Fruit fly (Drosophila melanogaster) whole organism, wandering third instar larva: ENCODE measurements around the gene CG14777.
A peak's percentile ranks its signal among the peaks of the same experiment; 100 is the strongest.

Source experiments
- Abd-B ChIP-seq: fragments of >200 bp; optimal IDR thresholded peaks from 2 replicates; lab custom pipeline; 2017; ENCODE audit warnings: missing biosample characterization, missing genetic modification characterization
- CG32264 ChIP-seq: fragments of 200-800 bp; sonication (Bioruptor generic); optimal IDR thresholded peaks from 2 replicates; lab custom pipeline; 2016; ENCODE audit warnings: missing biosample characterization, missing genetic modification characterization
- CG9705 ChIP-seq: fragments of 200-800 bp; sonication (Bioruptor generic); optimal IDR thresholded peaks from 2 replicates; lab custom pipeline; 2018; ENCODE audit warnings: missing biosample characterization, mild to moderate bottlenecking, missing genetic modification characterization
- CrebA ChIP-seq: fragments of 200-800 bp; sonication (Bioruptor generic); optimal IDR thresholded peaks from 2 replicates; lab custom pipeline; 2016; ENCODE audit warnings: missing biosample characterization, mild to moderate bottlenecking, missing genetic modification characterization, borderline replicate concordance
- Dif ChIP-seq: fragments of 200-275, 200-300 bp; sonication (Bioruptor generic); optimal IDR thresholded peaks from 2 replicates; lab custom pipeline; 2018; ENCODE audit warnings: missing biosample characterization, missing genetic modification characterization; ENCODE audit not compliant: partially characterized antibody
- GATAd ChIP-seq: sonication (Bioruptor generic); optimal IDR thresholded peaks from 2 replicates; lab custom pipeline; 2016; ENCODE audit warnings: missing biosample characterization, missing genetic modification characterization
- HLH106 ChIP-seq: fragments of 200-800 bp; optimal IDR thresholded peaks from 3 replicates; lab custom pipeline; 2019; ENCODE audit warnings: missing biosample characterization, mild to moderate bottlenecking, missing genetic modification characterization, moderate library complexity
- Hnf4 ChIP-seq: fragments of 200-800 bp; sonication (Bioruptor generic); optimal IDR thresholded peaks from 2 replicates; lab custom pipeline; 2016; ENCODE audit warnings: missing biosample characterization, mild to moderate bottlenecking, missing genetic modification characterization
- Hr78 ChIP-seq: fragments of >200 bp; optimal IDR thresholded peaks from 2 replicates; lab custom pipeline; 2017; ENCODE audit warnings: missing biosample characterization, missing genetic modification characterization
- Hr83 ChIP-seq: fragments of 200-300 bp; sonication (Bioruptor generic); optimal IDR thresholded peaks from 2 replicates; lab custom pipeline; 2016; ENCODE audit warnings: missing biosample characterization, mild to moderate bottlenecking, missing genetic modification characterization, moderate library complexity; ENCODE audit not compliant: poor library complexity, severe bottlenecking
- Jra ChIP-seq: sonication (Bioruptor generic); optimal IDR thresholded peaks from 2 replicates; lab custom pipeline; 2016; ENCODE audit warnings: missing biosample characterization, missing genetic modification characterization
- Mio ChIP-seq: sonication (Bioruptor generic); optimal IDR thresholded peaks from 2 replicates; lab custom pipeline; 2016; ENCODE audit warnings: missing biosample characterization, missing genetic modification characterization
- Myc ChIP-seq: fragments of >200 bp; optimal IDR thresholded peaks from 2 replicates; lab custom pipeline; 2017
- OdsH ChIP-seq: fragments of 200-800 bp; sonication (Bioruptor generic); optimal IDR thresholded peaks from 2 replicates; lab custom pipeline; 2016; ENCODE audit warnings: missing biosample characterization, mild to moderate bottlenecking, missing genetic modification characterization
- Rel ChIP-seq, 2 experiments: fragments of 200-800 bp; sonication (Bioruptor generic) in 1 of 2; optimal IDR thresholded peaks; 2 replicates in 1 of 2; 3 replicates in 1 of 2; lab custom pipeline; 2016 to 2019; ENCODE audit warnings: mild to moderate bottlenecking in 2 of 2, missing biosample characterization in 2 of 2, missing genetic modification characterization in 2 of 2, moderate library complexity in 1 of 2
- Sp1 ChIP-seq: fragments of 200-800 bp; sonication (Bioruptor generic); optimal IDR thresholded peaks from 3 replicates; lab custom pipeline; 2019; ENCODE audit warnings: missing biosample characterization, mild to moderate bottlenecking, missing genetic modification characterization, moderate library complexity
- Vsx2 ChIP-seq: fragments of 200-300, 225-300 bp; sonication (Bioruptor generic); optimal IDR thresholded peaks from 2 replicates; lab custom pipeline; 2018; ENCODE audit warnings: missing biosample characterization, missing genetic modification characterization; ENCODE audit not compliant: partially characterized antibody
- br ChIP-seq: fragments of 200-800 bp; sonication (Bioruptor generic); optimal IDR thresholded peaks from 2 replicates; lab custom pipeline; 2016; ENCODE audit warnings: missing biosample characterization, missing genetic modification characterization
- brk ChIP-seq: fragments of 200-800 bp; sonication (Bioruptor generic); optimal IDR thresholded peaks from 2 replicates; lab custom pipeline; 2016; ENCODE audit warnings: missing biosample characterization, mild to moderate bottlenecking, missing genetic modification characterization
- dl ChIP-seq, 2 experiments: fragments of 175-275, 200-275 bp in 1 of 2; fragments of 200-275 bp in 1 of 2; sonication (Bioruptor generic); optimal IDR thresholded peaks; lab custom pipeline; 2018; ENCODE audit warnings: mild to moderate bottlenecking in 2 of 2, missing biosample characterization in 2 of 2, missing genetic modification characterization in 2 of 2, moderate library complexity in 2 of 2; ENCODE audit not compliant: partially characterized antibody in 2 of 2, insufficient read depth in 1 of 2
- dmrt93B ChIP-seq: fragments of 200-800 bp; sonication (Bioruptor generic); optimal IDR thresholded peaks from 2 replicates; lab custom pipeline; 2018; ENCODE audit warnings: missing biosample characterization, mild to moderate bottlenecking, missing genetic modification characterization
- dsf ChIP-seq: sonication (Bioruptor generic); optimal IDR thresholded peaks from 2 replicates; lab custom pipeline; 2016; ENCODE audit warnings: missing biosample characterization, missing genetic modification characterization, borderline replicate concordance
- ey ChIP-seq: fragments of 200-800 bp; sonication (Bioruptor generic); optimal IDR thresholded peaks from 2 replicates; lab custom pipeline; 2016; ENCODE audit warnings: missing biosample characterization, missing genetic modification characterization
- foxo ChIP-seq, 2 experiments: fragments of 200-800 bp; sonication (Bioruptor generic); optimal IDR thresholded peaks; 2 replicates in 1 of 2; 3 replicates in 1 of 2; lab custom pipeline; 2016 to 2017; ENCODE audit warnings: missing biosample characterization in 2 of 2, missing genetic modification characterization in 2 of 2
- fru ChIP-seq: fragments of 200-800 bp; sonication (Bioruptor generic); optimal IDR thresholded peaks from 3 replicates; lab custom pipeline; 2016; ENCODE audit warnings: missing biosample characterization, mild to moderate bottlenecking, missing genetic modification characterization
- h ChIP-seq: fragments of 200-800 bp; sonication (Bioruptor generic); optimal IDR thresholded peaks from 3 replicates; lab custom pipeline; 2016; ENCODE audit warnings: missing biosample characterization, mild to moderate bottlenecking, missing genetic modification characterization
- jim ChIP-seq: fragments of 175-275, 200-325 bp; sonication (Bioruptor generic); optimal IDR thresholded peaks from 2 replicates; lab custom pipeline; 2016; ENCODE audit warnings: missing biosample characterization, mild to moderate bottlenecking, missing genetic modification characterization
- lola ChIP-seq: fragments of >200 bp; optimal IDR thresholded peaks from 2 replicates; lab custom pipeline; 2017; ENCODE audit warnings: missing biosample characterization, missing genetic modification characterization
- pan ChIP-seq: fragments of >200 bp; optimal IDR thresholded peaks from 2 replicates; lab custom pipeline; 2017
- psq ChIP-seq: fragments of 200-800 bp; sonication (Bioruptor generic); optimal IDR thresholded peaks from 3 replicates; lab custom pipeline; 2017; ENCODE audit warnings: missing biosample characterization, mild to moderate bottlenecking, missing genetic modification characterization, moderate library complexity
- rgr ChIP-seq: fragments of 200-800 bp; sonication (Bioruptor generic); optimal IDR thresholded peaks from 3 replicates; lab custom pipeline; 2016; ENCODE audit warnings: missing biosample characterization, mild to moderate bottlenecking, missing genetic modification characterization
- sv ChIP-seq: fragments of 200-800 bp; sonication (Bioruptor generic); optimal IDR thresholded peaks from 3 replicates; lab custom pipeline; 2016; ENCODE audit warnings: missing biosample characterization, missing genetic modification characterization
- tai ChIP-seq: sonication (Bioruptor generic); optimal IDR thresholded peaks from 2 replicates; lab custom pipeline; 2016; ENCODE audit warnings: missing biosample characterization, missing genetic modification characterization
- usp ChIP-seq: fragments of >200 bp; optimal IDR thresholded peaks from 2 replicates; lab custom pipeline; 2017; ENCODE audit warnings: missing biosample characterization, missing genetic modification characterization
- woc ChIP-seq: sonication (Bioruptor generic); optimal IDR thresholded peaks from 2 replicates; lab custom pipeline; 2016; ENCODE audit warnings: missing biosample characterization, mild to moderate bottlenecking, missing genetic modification characterization

Gene CG14777

DNA sequence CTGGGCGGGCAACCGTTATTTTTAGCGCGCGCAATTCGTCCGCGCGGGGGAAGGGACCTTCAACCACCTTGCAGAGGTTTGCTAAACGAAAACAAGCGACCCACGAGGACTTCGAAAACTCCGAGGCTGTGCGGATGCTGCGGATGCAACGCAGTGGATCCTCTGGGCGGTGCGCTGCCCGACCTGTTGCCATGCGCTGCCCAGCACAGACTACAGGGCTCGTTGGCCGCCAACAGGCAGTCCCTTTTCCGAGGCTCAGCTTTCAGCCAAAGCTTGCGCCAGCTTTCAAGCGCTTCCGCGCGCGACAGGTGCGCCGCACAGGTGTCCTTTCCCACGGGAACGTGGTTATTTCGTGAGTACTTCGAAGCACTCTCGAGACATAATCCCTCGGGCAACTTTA, 10.5 kb downstream of the CG14777 start:
- TF ChIP-seq GATAd (GFP tag; lab: Kevin White, UChicago): no peak
- no peak for TF ChIP-seq h (GFP tag; lab: Kevin White, UChicago)
- TF ChIP-seq lola: no peak
- no peak for TF ChIP-seq jim (GFP tag; lab: Kevin White, UChicago)
- TF ChIP-seq HLH106 (tag; lab: Kevin White, UChicago): no peak
- TF ChIP-seq, all 38 proteins: peak for 0

DNA sequence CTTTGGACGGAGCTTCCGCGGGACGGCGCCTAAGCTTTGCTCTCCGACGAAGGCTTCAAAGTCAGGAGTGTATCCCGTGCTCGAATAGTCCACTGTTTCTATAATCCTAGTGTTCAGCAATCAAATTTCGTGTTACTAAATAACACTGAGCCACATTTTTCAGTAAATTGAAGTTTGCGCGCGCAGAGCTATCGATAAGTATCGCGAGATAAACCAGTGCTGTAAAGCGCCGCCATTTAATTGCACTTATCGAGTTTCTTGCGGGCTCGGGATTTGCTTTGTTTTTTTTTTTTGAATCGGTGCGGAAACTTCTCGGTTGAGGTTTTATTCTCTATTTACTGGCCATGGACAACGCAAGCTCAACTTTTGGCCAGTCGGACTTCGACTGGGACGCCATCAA, 10.9 kb downstream of the CG14777 start, which contains the start of the genes Rab27 and mei-38:
Gene Rab27, minus strand, starts transcription at position 127 of the 400 bp plus-strand sequence.
Gene mei-38, plus strand, starts transcription at position 216 of the 400 bp plus-strand sequence.
- peak; percentile 43 for TF ChIP-seq Hr83 (GFP tag; lab: Kevin White, UChicago)
- peak in 1 of 2 experiments; percentile 39 for TF ChIP-seq foxo (GFP tag; optimal IDR thresholded peaks at IDR 0.05; lab: Kevin White, UChicago)
- peak; percentile 30 for TF ChIP-seq fru
- TF ChIP-seq br (GFP tag; lab: Kevin White, UChicago): peak; percentile 42
- peak; percentile 3 for TF ChIP-seq psq (GFP tag; lab: Kevin White, UChicago)
- TF ChIP-seq rgr (GFP tag; lab: Kevin White, UChicago): peak; percentile 48
- TF ChIP-seq h (GFP tag; lab: Kevin White, UChicago): peak; percentile 50
- TF ChIP-seq Dif: no peak
- peak; percentile 17 for TF ChIP-seq Myc (lab: Kevin White, UChicago)
- TF ChIP-seq Abd-B: no peak
- no peak for TF ChIP-seq Jra

DNA sequence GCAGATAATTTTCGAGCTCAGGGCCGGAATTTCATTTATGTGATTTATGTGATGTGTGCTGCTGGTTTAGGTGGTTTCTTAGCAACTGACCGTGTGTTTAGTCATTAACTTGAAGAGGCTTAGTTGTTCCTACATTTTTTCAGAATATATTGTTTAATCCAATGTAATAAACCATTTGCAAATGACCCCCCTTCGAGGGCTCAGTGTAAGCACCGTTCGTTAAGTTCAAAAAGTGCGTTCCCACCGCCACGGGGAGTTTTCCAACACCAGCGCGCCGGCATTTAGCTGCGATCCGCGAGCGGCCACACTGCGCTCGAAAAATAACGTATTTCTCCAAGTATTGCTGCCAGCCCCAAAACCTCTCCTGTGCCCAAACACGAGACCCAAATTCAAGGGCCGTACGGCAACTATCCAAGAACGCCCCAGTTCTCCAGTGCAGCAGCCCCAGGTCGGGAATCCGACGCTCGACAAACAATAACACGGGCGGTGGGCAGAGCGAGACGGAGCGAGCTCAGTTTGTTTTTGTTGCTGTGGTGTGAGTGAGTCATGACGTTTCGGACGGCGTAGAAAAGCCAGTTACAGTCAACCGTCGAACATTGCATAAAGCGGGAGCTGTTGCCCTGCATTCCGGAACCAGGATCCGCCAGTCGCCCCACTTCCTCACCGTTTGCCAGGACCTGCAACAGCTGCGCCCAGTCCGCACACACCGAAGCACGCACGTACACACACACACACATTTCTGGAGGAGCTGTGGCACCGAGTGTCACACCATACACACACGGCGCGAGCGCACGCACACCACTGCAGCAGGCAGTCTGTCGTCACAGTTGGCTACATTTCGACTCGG, 12.6 kb downstream of the CG14777 start, which contains the start of gene rush:
Gene rush, plus strand, starts transcription at position 277 of the 847 bp plus-strand sequence.
- no peak for TF ChIP-seq Mio
- no peak for TF ChIP-seq dl (GFP tag; optimal IDR thresholded peaks at IDR 0.05; lab: Kevin White, UChicago; ENCODE audit: insufficient read depth in 1 of 2, partially characterized antibody in 2 of 2)
- TF ChIP-seq psq (GFP tag; lab: Kevin White, UChicago): no peak
- TF ChIP-seq foxo (GFP tag; optimal IDR thresholded peaks at IDR 0.05; lab: Kevin White, UChicago): peak in 1 of 2 experiments; percentile 57
- peak; percentile 23 for TF ChIP-seq br (GFP tag; lab: Kevin White, UChicago)
- TF ChIP-seq brk (GFP tag; lab: Kevin White, UChicago): no peak
- no peak for TF ChIP-seq Vsx2 (GFP tag; lab: Kevin White, UChicago)
- no peak for TF ChIP-seq CrebA (GFP tag; lab: Kevin White, UChicago)
- TF ChIP-seq Abd-B: no peak
- TF ChIP-seq OdsH (GFP tag; lab: Kevin White, UChicago): no peak
- no peak for TF ChIP-seq Dif
- peak; percentile 9 for TF ChIP-seq Hr83 (GFP tag; lab: Kevin White, UChicago)
- no peak for TF ChIP-seq Rel (GFP tag; optimal IDR thresholded peaks at IDR 0.05; lab: Kevin White, UChicago)
- peak; percentile 31 for TF ChIP-seq Rel (tag; optimal IDR thresholded peaks at IDR 0.05; lab: Kevin White, UChicago)
- TF ChIP-seq HLH106 (tag; lab: Kevin White, UChicago): peak; percentile 45
- no peak for TF ChIP-seq CG32264
- no peak for TF ChIP-seq dsf (GFP tag; lab: Kevin White, UChicago)
- no peak for TF ChIP-seq lola
- no peak for TF ChIP-seq Myc (lab: Kevin White, UChicago)
- peak; percentile 31 for TF ChIP-seq ey (GFP tag; lab: Kevin White, UChicago)
- peak; percentile 42 for TF ChIP-seq rgr (GFP tag; lab: Kevin White, UChicago)
- TF ChIP-seq jim (GFP tag; lab: Kevin White, UChicago): no peak
- TF ChIP-seq Jra: peak; percentile 13
- peak; percentile 21 for TF ChIP-seq h (GFP tag; lab: Kevin White, UChicago)
- no peak for TF ChIP-seq GATAd (GFP tag; lab: Kevin White, UChicago)
- no peak for TF ChIP-seq tai (GFP tag; lab: Kevin White, UChicago)
- peak; percentile 42 for TF ChIP-seq fru
- TF ChIP-seq dmrt93B (GFP tag; lab: Kevin White, UChicago): no peak
- no peak for TF ChIP-seq Hnf4 (GFP tag; lab: Kevin White, UChicago)
- TF ChIP-seq sv (GFP tag; lab: Kevin White, UChicago): no peak
- no peak for TF ChIP-seq usp
- no peak for TF ChIP-seq Hr78 (GFP tag; lab: Kevin White, UChicago)
- no peak for TF ChIP-seq woc (GFP tag; lab: Kevin White, UChicago)
- TF ChIP-seq pan (lab: Kevin White, UChicago): no peak
- peak; percentile 28 for TF ChIP-seq Sp1 (GFP tag; lab: Kevin White, UChicago)
- TF ChIP-seq CG9705 (GFP tag; lab: Kevin White, UChicago): peak; percentile 29
- TF ChIP-seq, all 38 proteins: peak for 12
